ENCODE assay signal across 2 fruit fly cellular contexts in genomic region chr3R:4266470-4266869, dm6.
A peak's percentile ranks its signal among the peaks of the same experiment; 100 is the strongest.
TF ChIP-seq lines count a peak whose summit lies in the region.

CG1092 (plus strand) TSS chr3R:4266770.

TF ChIP-seq in whole organism, adult, 20 proteins besides CTCF, POLR2A, EP300 and RAD21:
- peak; percentile 17 for TF ChIP-seq kay (GFP tag; lab: Kevin White, UChicago; ENCODE audit: borderline replicate concordance)
- TF ChIP-seq Hr96 (GFP tag; optimal IDR thresholded peaks at IDR 0.05; lab: Kevin White, UChicago), result no peak

TF ChIP-seq in whole organism, prepupa, 60 proteins besides CTCF, POLR2A, EP300 and RAD21:
- TF ChIP-seq fd59A (GFP tag; optimal IDR thresholded peaks at IDR 0.05; lab: Kevin White, UChicago) (no peak), CG10669 (GFP tag; optimal IDR thresholded peaks at IDR 0.05; lab: Kevin White, UChicago) (no peak), CG32006 (GFP tag; optimal IDR thresholded peaks at IDR 0.05; lab: Kevin White, UChicago) (peak; percentile 35), Blimp-1 (GFP tag; optimal IDR thresholded peaks at IDR 0.05; lab: Kevin White, UChicago) (no peak), Eip78C (GFP tag; lab: Kevin White, UChicago) (peak; percentile 52)
